Fruit fly (Drosophila melanogaster): ENCODE results near the gene RecQ4.

The RecQ4 gene

DNA sequence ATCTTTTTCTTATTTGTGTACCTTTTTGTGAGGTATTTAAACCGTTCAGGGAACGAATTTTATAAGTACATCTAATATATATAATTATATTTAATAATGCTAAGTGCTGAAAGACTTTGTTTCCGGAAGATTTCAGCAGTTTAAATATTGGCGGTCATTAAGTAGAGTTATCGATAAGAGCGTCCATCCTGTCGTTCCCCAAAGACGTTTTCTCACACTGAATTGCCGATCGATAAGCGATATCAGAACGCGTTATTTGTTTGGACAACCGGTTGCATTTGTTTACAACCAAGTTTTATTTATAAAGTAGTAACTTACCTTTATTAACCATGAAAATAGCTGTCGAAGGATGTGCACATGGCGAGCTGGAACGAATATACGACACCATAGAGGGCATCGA, 54.2 kb downstream of the RecQ4 start, which contains the start of gene ldbr (continued):
- TF ChIP-seq CG34422 (GFP tag; IDR thresholded peaks at IDR 0.05) (peak; percentile 36; the same call in 1 of the 3 replicates), MBD-R2 (GFP tag; IDR thresholded peaks at IDR 0.05) (peak; percentile 74), nerfin-2 (GFP tag; IDR thresholded peaks at IDR 0.05; ENCODE audit: partially characterized antibody) (peak; percentile 52; the same call in 1 of the 2 replicates), Usf (GFP tag; optimal IDR thresholded peaks at IDR 0.05) (no peak), E2f2 (GFP tag; IDR thresholded peaks at IDR 0.05) (peak; percentile 93), CG2712 (tag; optimal IDR thresholded peaks at IDR 0.05) (no peak), CG13296 (GFP tag; optimal IDR thresholded peaks at IDR 0.05) (peak; percentile 14), lilli (GFP tag; optimal IDR thresholded peaks at IDR 0.05) (peak; percentile 17), jing (GFP tag; optimal IDR thresholded peaks at IDR 0.05) (no peak), Doc3 (GFP tag; IDR thresholded peaks at IDR 0.05; ENCODE audit: partially characterized antibody) (no peak), nom (GFP tag; optimal IDR thresholded peaks at IDR 0.05) (no peak), sob (GFP tag; IDR thresholded peaks at IDR 0.05) (peak; percentile 8; the same call in 1 of the 2 replicates), hkb (optimal IDR thresholded peaks at IDR 0.05) (no peak), hkb (GFP tag; IDR thresholded peaks at IDR 0.05) (peak; percentile 26; the same call in 1 of the 2 replicates), CG13424 (tag; optimal IDR thresholded peaks at IDR 0.05) (peak; percentile 3), ssp (GFP tag; IDR thresholded peaks at IDR 0.05) (no peak), CG12104 (GFP tag; optimal IDR thresholded peaks at IDR 0.05) (no peak), CG12391 (tag; optimal IDR thresholded peaks at IDR 0.05) (peak; percentile 18), gfzf (GFP tag; optimal IDR thresholded peaks at IDR 0.05) (peak; percentile 40), Pdp1 (GFP tag; optimal IDR thresholded peaks at IDR 0.05) (peak in 1 of 2 experiments; percentile 21), GATAe (GFP tag; conservative IDR thresholded peaks at IDR 0.05) (no peak), CG17912 (GFP tag; optimal IDR thresholded peaks at IDR 0.05) (no peak), CG17829 (tag; optimal IDR thresholded peaks at IDR 0.05) (no peak), CG1647 (GFP tag; optimal IDR thresholded peaks at IDR 0.05) (no peak), CG14860 (GFP tag; IDR thresholded peaks at IDR 0.05; ENCODE audit: partially characterized antibody) (0 out of 3 replicates have a peak, but pooled peaks have one; percentile 33), CG6254 (GFP tag; optimal IDR thresholded peaks at IDR 0.05) (no peak), onecut (GFP tag; IDR thresholded peaks at IDR 0.05) (peak; percentile 72), CG9215 (GFP tag; IDR thresholded peaks at IDR 0.05) (no peak), tap (tag; optimal IDR thresholded peaks at IDR 0.05) (no peak), ci (GFP tag; IDR thresholded peaks at IDR 0.05) (0 out of 3 replicates have a peak, but pooled peaks have one; percentile 29), CG6272 (GFP tag; IDR thresholded peaks at IDR 0.05) (no peak), CG7372 (GFP tag; IDR thresholded peaks at IDR 0.05) (no peak), Ets97D (GFP tag; optimal IDR thresholded peaks at IDR 0.05) (peak; percentile 69), CG4854 (GFP tag; optimal IDR thresholded peaks at IDR 0.05) (no peak), CG11504 (tag; optimal IDR thresholded peaks at IDR 0.05) (no peak), bbx (GFP tag; IDR thresholded peaks at IDR 0.05; ENCODE audit: partially characterized antibody) (peak; percentile 65; the same call in 1 of the 2 replicates), Fer2 (tag; optimal IDR thresholded peaks at IDR 0.05) (no peak), disco-r (GFP tag; optimal IDR thresholded peaks at IDR 0.05) (no peak), CG16779 (GFP tag; IDR thresholded peaks at IDR 0.05) (no peak), ind (GFP tag; optimal IDR thresholded peaks at IDR 0.05) (no peak), otp (GFP tag; IDR thresholded peaks at IDR 0.05) (no peak), Abd-B (GFP tag; optimal IDR thresholded peaks at IDR 0.05) (no peak), CG16813 (GFP tag; IDR thresholded peaks at IDR 0.05; ENCODE audit: partially characterized antibody) (peak; percentile 54; the same call in 2 of the 3 replicates), lbe (GFP tag; optimal IDR thresholded peaks at IDR 0.05) (peak; percentile 74), HLH4C (GFP tag; IDR thresholded peaks at IDR 0.05; ENCODE audit: partially characterized antibody) (peak; percentile 76), bowl (GFP tag; IDR thresholded peaks at IDR 0.05) (no peak), CG11085 (GFP tag; IDR thresholded peaks at IDR 0.05) (no peak), CG12659 (GFP tag; optimal IDR thresholded peaks at IDR 0.05) (peak; percentile 40), CG6765 (GFP tag; optimal IDR thresholded peaks at IDR 0.05) (no peak), Dref (GFP tag; IDR thresholded peaks at IDR 0.05) (peak; percentile 89)
